Fruit fly (Drosophila melanogaster): ENCODE measurements around the gene CG14949.

Gene CG14949

DNA sequence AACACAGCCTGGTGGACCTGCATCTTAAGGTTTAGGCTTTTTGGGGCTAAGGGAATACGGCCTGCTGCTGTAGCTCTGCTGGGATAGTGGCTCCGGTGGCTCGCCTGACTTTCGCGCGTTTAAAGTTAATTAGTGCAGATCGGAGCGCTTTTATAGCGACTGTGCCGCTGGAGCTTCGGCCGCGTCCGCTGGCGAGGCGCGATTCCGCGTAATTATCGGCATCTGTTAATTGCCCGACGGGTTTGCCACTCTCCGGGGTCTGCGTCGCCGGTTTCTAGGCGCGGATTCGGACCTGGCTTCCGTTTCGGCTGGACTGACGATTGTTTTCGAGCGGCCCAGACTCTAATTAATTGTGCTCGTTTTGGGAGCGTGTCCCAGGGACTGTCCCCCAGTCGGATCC lies at the start of gene CG14949:
TSS of gene CG14949 (minus strand) at position 101 of the 400 bp plus-strand sequence.
- no peak for TF ChIP-seq dmrt93B (GFP tag; optimal IDR thresholded peaks at IDR 0.05)
- TF ChIP-seq foxo (GFP tag; optimal IDR thresholded peaks at IDR 0.05) = no peak
- no peak for TF ChIP-seq Dfd (GFP tag; optimal IDR thresholded peaks at IDR 0.05)
- TF ChIP-seq CrebA (GFP tag; optimal IDR thresholded peaks at IDR 0.05; ENCODE audit: borderline replicate concordance) = no peak
- no peak for TF ChIP-seq woc (GFP tag; optimal IDR thresholded peaks at IDR 0.05)
- no peak for TF ChIP-seq fru (GFP tag; optimal IDR thresholded peaks at IDR 0.05)
- no peak for TF ChIP-seq jim (GFP tag; optimal IDR thresholded peaks at IDR 0.05)
- TF ChIP-seq h (GFP tag; optimal IDR thresholded peaks at IDR 0.05) = no peak
- TF ChIP-seq br (GFP tag; optimal IDR thresholded peaks at IDR 0.05) = no peak
- no peak for TF ChIP-seq Mio (GFP tag; optimal IDR thresholded peaks at IDR 0.05)
- no peak for TF ChIP-seq psq (GFP tag; optimal IDR thresholded peaks at IDR 0.05)
- no peak for TF ChIP-seq sage (GFP tag; optimal IDR thresholded peaks at IDR 0.05)
- TF ChIP-seq Hr78 (GFP tag; optimal IDR thresholded peaks at IDR 0.05) = no peak
- TF ChIP-seq Myc (optimal IDR thresholded peaks at IDR 0.05) = no peak
- no peak for TF ChIP-seq CG32264 (GFP tag; optimal IDR thresholded peaks at IDR 0.05)
- TF ChIP-seq lola (GFP tag; optimal IDR thresholded peaks at IDR 0.05) = no peak
- TF ChIP-seq Dif (GFP tag; optimal IDR thresholded peaks at IDR 0.05; ENCODE audit: partially characterized antibody) = no peak
- no peak for TF ChIP-seq Abd-B (GFP tag; optimal IDR thresholded peaks at IDR 0.05)

DNA sequence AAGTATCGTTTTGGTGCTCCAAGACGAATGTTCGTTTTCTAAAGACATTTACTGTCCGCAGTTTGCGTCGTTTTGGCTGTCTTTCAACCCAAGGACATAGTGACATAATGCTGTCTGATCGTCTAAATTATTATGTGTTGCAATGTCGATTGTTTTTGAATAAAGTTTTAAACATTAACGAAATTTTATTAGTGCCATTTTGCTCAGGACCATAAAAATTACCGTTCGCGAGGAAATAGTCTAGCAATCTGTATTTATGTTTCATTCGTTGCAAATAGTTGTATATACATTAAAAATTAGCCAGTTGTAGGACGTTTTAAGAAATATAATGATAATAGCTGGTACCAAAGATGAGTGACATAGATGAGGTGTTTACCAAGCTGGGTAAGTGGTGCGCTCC lies 18.1 kb upstream of the CG14949 start, which contains the start of gene CG33234:
TSS of gene CG33234 (plus strand) at position 301 of the 400 bp plus-strand sequence.
- no peak for TF ChIP-seq psq (GFP tag; optimal IDR thresholded peaks at IDR 0.05)
- no peak for TF ChIP-seq HLH106 (tag; optimal IDR thresholded peaks at IDR 0.05)
- no peak for TF ChIP-seq Myc (optimal IDR thresholded peaks at IDR 0.05)
- no peak for TF ChIP-seq Rel (GFP tag; optimal IDR thresholded peaks at IDR 0.05)
- TF ChIP-seq Rel (tag; optimal IDR thresholded peaks at IDR 0.05) = no peak
- TF ChIP-seq CG32264 (GFP tag; optimal IDR thresholded peaks at IDR 0.05) = no peak
- no peak for TF ChIP-seq Mio (GFP tag; optimal IDR thresholded peaks at IDR 0.05)
- no peak for TF ChIP-seq CG9705 (GFP tag; optimal IDR thresholded peaks at IDR 0.05)
- TF ChIP-seq jim (GFP tag; optimal IDR thresholded peaks at IDR 0.05) = no peak
- no peak for TF ChIP-seq usp (GFP tag; optimal IDR thresholded peaks at IDR 0.05)
- no peak for TF ChIP-seq br (GFP tag; optimal IDR thresholded peaks at IDR 0.05)
- TF ChIP-seq GATAd (GFP tag; optimal IDR thresholded peaks at IDR 0.05) = no peak
- no peak for TF ChIP-seq dl (GFP tag; optimal IDR thresholded peaks at IDR 0.05; ENCODE audit: insufficient read depth in 1 of 2, partially characterized antibody in 2 of 2)
- TF ChIP-seq Sp1 (GFP tag; optimal IDR thresholded peaks at IDR 0.05) = no peak
- no peak for TF ChIP-seq N (GFP tag; optimal IDR thresholded peaks at IDR 0.05)
- TF ChIP-seq pan (optimal IDR thresholded peaks at IDR 0.05) = no peak
- no peak for TF ChIP-seq dsf (GFP tag; optimal IDR thresholded peaks at IDR 0.05; ENCODE audit: borderline replicate concordance)
- no peak for TF ChIP-seq brk (GFP tag; optimal IDR thresholded peaks at IDR 0.05)

DNA sequence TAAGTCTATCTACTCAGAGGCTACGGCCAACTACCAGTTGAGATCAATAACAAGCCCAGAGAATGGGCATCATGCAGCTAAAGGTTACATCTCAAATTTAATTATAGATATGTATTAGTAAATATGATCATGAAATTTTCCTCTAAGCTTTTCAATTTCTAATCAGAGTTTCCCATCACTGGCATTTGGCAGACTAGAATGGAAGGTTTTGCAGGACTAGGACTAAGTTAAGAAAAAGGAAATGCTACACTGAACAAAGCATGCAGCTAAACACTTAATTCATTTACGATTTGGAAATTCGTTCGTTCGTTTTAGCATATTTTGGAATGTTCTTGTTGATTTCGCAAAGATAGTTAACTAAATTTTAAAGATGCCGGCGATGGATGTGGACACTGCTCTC lies 16.1 kb upstream of the CG14949 start, which contains the start of gene CG33233:
TSS of gene CG33233 (plus strand) at position 301 of the 400 bp plus-strand sequence.
- no peak for TF ChIP-seq lola (GFP tag; optimal IDR thresholded peaks at IDR 0.05)
- no peak for TF ChIP-seq Hr78 (GFP tag; optimal IDR thresholded peaks at IDR 0.05)
- no peak for TF ChIP-seq CrebA (GFP tag; optimal IDR thresholded peaks at IDR 0.05; ENCODE audit: borderline replicate concordance)
- TF ChIP-seq CG32264 (GFP tag; optimal IDR thresholded peaks at IDR 0.05) = no peak

- no peak for TF ChIP-seq Hr78 (GFP tag; optimal IDR thresholded peaks at IDR 0.05)
- TF ChIP-seq pan (optimal IDR thresholded peaks at IDR 0.05) = no peak
- no peak for TF ChIP-seq lola (GFP tag; optimal IDR thresholded peaks at IDR 0.05)
- TF ChIP-seq CG9705 (GFP tag; optimal IDR thresholded peaks at IDR 0.05) = no peak
- peak; percentile 68 for TF ChIP-seq HLH106 (tag; optimal IDR thresholded peaks at IDR 0.05)
- no peak for TF ChIP-seq Mio (GFP tag; optimal IDR thresholded peaks at IDR 0.05)
- TF ChIP-seq woc (GFP tag; optimal IDR thresholded peaks at IDR 0.05) = no peak
- TF ChIP-seq sage (GFP tag; optimal IDR thresholded peaks at IDR 0.05) = no peak
- no peak for TF ChIP-seq Dfd (GFP tag; optimal IDR thresholded peaks at IDR 0.05)
- TF ChIP-seq h (GFP tag; optimal IDR thresholded peaks at IDR 0.05) = no peak
- no peak for TF ChIP-seq jim (GFP tag; optimal IDR thresholded peaks at IDR 0.05)
- TF ChIP-seq N (GFP tag; optimal IDR thresholded peaks at IDR 0.05) = no peak
- TF ChIP-seq fru (GFP tag; optimal IDR thresholded peaks at IDR 0.05) = peak; percentile 21
- peak; percentile 41 for TF ChIP-seq psq (GFP tag; optimal IDR thresholded peaks at IDR 0.05)
- TF ChIP-seq dl (GFP tag; optimal IDR thresholded peaks at IDR 0.05; ENCODE audit: insufficient read depth in 1 of 2, partially characterized antibody in 2 of 2) = no peak
- TF ChIP-seq rgr (GFP tag; optimal IDR thresholded peaks at IDR 0.05) = no peak
- TF ChIP-seq br (GFP tag; optimal IDR thresholded peaks at IDR 0.05) = no peak
- TF ChIP-seq dsf (GFP tag; optimal IDR thresholded peaks at IDR 0.05; ENCODE audit: borderline replicate concordance) = no peak
- peak; percentile 32 for TF ChIP-seq dmrt93B (GFP tag; optimal IDR thresholded peaks at IDR 0.05)
- no peak for TF ChIP-seq tai (GFP tag; optimal IDR thresholded peaks at IDR 0.05)
- TF ChIP-seq Abd-B (GFP tag; optimal IDR thresholded peaks at IDR 0.05) = no peak
- no peak for TF ChIP-seq GATAd (GFP tag; optimal IDR thresholded peaks at IDR 0.05)
- TF ChIP-seq Hr83 (GFP tag; optimal IDR thresholded peaks at IDR 0.05; ENCODE audit: poor library complexity, severe bottlenecking) = no peak
- no peak for TF ChIP-seq Rel (GFP tag; optimal IDR thresholded peaks at IDR 0.05)
- TF ChIP-seq Rel (tag; optimal IDR thresholded peaks at IDR 0.05) = no peak
- no peak for TF ChIP-seq Sp1 (GFP tag; optimal IDR thresholded peaks at IDR 0.05)
Measured at dm6 chr3L:2651800-2652199, 8.6 kb upstream of the CG14949 start, which contains the start of the genes ProRS-m, CG42304 and Snup. ProRS-m (minus strand) TSS chr3L:2651850. CG42304 (plus strand) TSS chr3L:2652088. Snup (plus strand) TSS chr3L:2652088.
